Worm (Caenorhabditis elegans): Measurements from ENCODE around the gene unc-98.

DNA sequence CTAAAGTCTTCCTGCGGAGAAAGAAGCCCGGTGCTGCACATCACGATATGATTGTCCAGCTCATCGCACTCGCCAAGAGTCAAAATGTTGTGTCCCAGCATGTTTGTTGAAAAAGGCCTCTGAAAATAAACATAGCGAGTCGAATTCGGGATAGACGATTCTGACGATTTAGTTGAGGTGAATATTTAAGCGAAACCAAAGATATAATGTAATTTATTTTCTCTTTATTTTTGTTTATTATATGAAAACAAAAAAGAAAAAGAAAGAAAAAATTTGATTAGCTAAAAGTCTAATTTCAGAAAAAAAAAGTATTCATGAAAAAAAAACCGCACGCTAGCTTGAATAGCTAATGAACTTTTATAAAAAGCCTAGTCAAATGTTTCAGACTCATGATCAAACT lies 40.8 kb downstream of the unc-98 start, which contains the start of gene ceh-14:
- no peak for TF ChIP-seq egl-27 (tag; optimal IDR thresholded peaks at IDR 0.05)
- no peak for TF ChIP-seq nhr-12 (tag; optimal IDR thresholded peaks at IDR 0.05)
- no peak for TF ChIP-seq jun-1 (tag; optimal IDR thresholded peaks at IDR 0.05)
- TF ChIP-seq lsy-2 (tag; optimal IDR thresholded peaks at IDR 0.05) = no peak
- no peak for TF ChIP-seq pqm-1 (tag; optimal IDR thresholded peaks at IDR 0.05)
- no peak for TF ChIP-seq aly-2 (tag; optimal IDR thresholded peaks at IDR 0.05)
- no peak for TF ChIP-seq ces-1 (GFP tag; optimal IDR thresholded peaks at IDR 0.05)
- TF ChIP-seq ceh-8 (GFP tag; optimal IDR thresholded peaks at IDR 0.05) = no peak
- no peak for TF ChIP-seq sptf-1 (tag; optimal IDR thresholded peaks at IDR 0.05)
- TF ChIP-seq nhr-11 (tag; optimal IDR thresholded peaks at IDR 0.05) = no peak

All from whole organism, L1 larva.